Worm (Caenorhabditis elegans): ENCODE results near the gene C08E8.2.

DNA sequence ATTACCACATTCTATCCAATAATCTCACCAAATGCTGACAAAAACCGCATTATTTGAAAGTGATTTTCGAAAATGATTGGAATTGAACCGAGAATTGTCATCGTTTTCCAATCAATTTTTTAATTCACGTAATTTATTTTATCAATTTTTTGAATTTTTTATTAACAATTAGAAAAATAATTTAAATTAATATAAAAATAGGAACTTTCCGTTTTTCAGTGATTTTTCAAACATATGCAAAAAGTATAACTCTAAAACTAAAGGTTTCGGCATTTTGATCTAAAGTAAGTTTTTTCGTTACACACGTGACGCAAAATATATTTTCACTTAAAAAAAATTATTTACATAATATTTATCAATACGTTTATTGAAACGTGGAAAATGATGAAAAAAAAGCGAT lies 38.6 kb upstream of the C08E8.2 start, which contains the start of gene Y51A2B.6:
- TF ChIP-seq him-1 (tag; optimal IDR thresholded peaks at IDR 0.05) = no peak
- TF ChIP-seq W03F9.2 (tag; optimal IDR thresholded peaks at IDR 0.05) = no peak

Measured in whole organism, L4/young adult.